Worm (Caenorhabditis elegans) whole organism, late embryonic: Measurements from ENCODE around the gene Y54G2A.44.

ENCODE experiments used
- C38D4.7 ChIP-seq: fragments of 200-800 bp; sonication (Bioruptor generic); optimal IDR thresholded peaks from 2 replicates; lab custom pipeline; 2018; ENCODE audit warnings: mild to moderate bottlenecking, missing genetic modification characterization, moderate library complexity, missing compliant biosample characterization
- ceh-19 ChIP-seq: fragments of 200-800 bp; sonication (Bioruptor generic); optimal IDR thresholded peaks from 2 replicates; lab custom pipeline; 2018; ENCODE audit warnings: mild to moderate bottlenecking, missing genetic modification characterization, missing compliant biosample characterization
- ceh-34 ChIP-seq: sonication (generic microtip); optimal IDR thresholded peaks from 2 replicates; lab custom pipeline; 2016; ENCODE audit warnings: mild to moderate bottlenecking, missing genetic modification characterization, missing compliant biosample characterization
- pha-4 ChIP-seq: fragments of 150-350 bp; optimal IDR thresholded peaks from 2 replicates; lab custom pipeline; 2018; ENCODE audit warnings: missing biosample characterization, missing genetic modification reagents, missing genetic modification characterization
- pqm-1 ChIP-seq: sonication (generic microtip); optimal IDR thresholded peaks from 2 replicates; lab custom pipeline; 2016; ENCODE audit warnings: missing genetic modification characterization, missing compliant biosample characterization
- unc-55 ChIP-seq: sonication (generic microtip); optimal IDR thresholded peaks from 2 replicates; lab custom pipeline; 2017; ENCODE audit warnings: missing biosample characterization, missing genetic modification reagents, missing genetic modification characterization

DNA sequence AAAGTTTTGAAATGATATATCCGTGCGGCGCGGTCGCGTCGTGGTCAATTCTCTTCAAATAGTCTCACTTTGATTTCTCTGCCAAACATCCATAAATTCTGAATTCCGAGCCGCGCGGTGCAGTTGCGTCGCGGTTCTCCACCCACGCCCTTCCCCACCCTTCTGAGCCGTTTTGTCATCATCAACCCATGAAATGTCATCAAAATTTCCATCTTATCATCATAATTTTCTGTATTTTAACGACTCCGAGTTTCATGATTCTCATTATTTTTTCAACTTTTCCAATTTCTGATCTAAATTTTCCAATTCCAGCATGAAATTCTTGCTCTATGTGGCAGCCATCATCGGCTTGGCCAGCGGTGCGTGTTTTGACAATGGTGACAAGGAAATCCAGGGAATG lies 40.5 kb downstream of the Y54G2A.44 start, which contains the start of gene clec-84:
- TF ChIP-seq unc-55 (GFP tag; lab: Kevin White, UChicago) (no peak), C38D4.7 (no peak), pqm-1 (no peak), pha-4 (tag; lab: Kevin White, UChicago) (no peak), ceh-19 (no peak), ceh-34 (tag; lab: Kevin White, UChicago) (no peak)
